Fruit fly (Drosophila melanogaster): Measurements from ENCODE around the gene CG9801.

CG9801 gene

dm6 chr3R:8746354-8746753 lies 1.1 kb downstream of the CG9801 start (continued):
- TF ChIP-seq chinmo (GFP tag; IDR thresholded peaks at IDR 0.05; ENCODE audit: partially characterized antibody) (no peak), ssp (GFP tag; IDR thresholded peaks at IDR 0.05) (peak; percentile 30; the same call in 1 of the 2 replicates), grn (GFP tag; optimal IDR thresholded peaks at IDR 0.05) (no peak), CG3281 (GFP tag; optimal IDR thresholded peaks at IDR 0.05) (peak; percentile 38), unpg (GFP tag; optimal IDR thresholded peaks at IDR 0.05) (peak; percentile 77), H2.0 (GFP tag; IDR thresholded peaks at IDR 0.05) (0 out of 2 replicates have a peak, but pooled peaks have one; percentile 30), crol (GFP tag; IDR thresholded peaks at IDR 0.05) (no peak), nom (GFP tag; optimal IDR thresholded peaks at IDR 0.05) (no peak), CG1602 (GFP tag; optimal IDR thresholded peaks at IDR 0.05) (peak; percentile 45), lbe (GFP tag; optimal IDR thresholded peaks at IDR 0.05) (no peak), CG12071 (GFP tag; optimal IDR thresholded peaks at IDR 0.05) (no peak), CG2129 (GFP tag; IDR thresholded peaks at IDR 0.05; ENCODE audit: partially characterized antibody) (no peak), onecut (GFP tag; IDR thresholded peaks at IDR 0.05) (peak; percentile 80; the same call in 1 of the 2 replicates), fd64A (GFP tag; optimal IDR thresholded peaks at IDR 0.05) (no peak), CG10267 (tag; optimal IDR thresholded peaks at IDR 0.05) (peak; percentile 62), HmgZ (tag; optimal IDR thresholded peaks at IDR 0.05) (peak; percentile 1), CG1603 (tag; optimal IDR thresholded peaks at IDR 0.05) (peak; percentile 35), CG6683 (GFP tag; optimal IDR thresholded peaks at IDR 0.05) (no peak), cg (GFP tag; optimal IDR thresholded peaks at IDR 0.05) (no peak), CG13123 (GFP tag; optimal IDR thresholded peaks at IDR 0.05) (peak; percentile 35), CG12659 (GFP tag; optimal IDR thresholded peaks at IDR 0.05) (peak; percentile 23), Sox100B (GFP tag; optimal IDR thresholded peaks at IDR 0.05) (peak; percentile 68), tna (GFP tag; IDR thresholded peaks at IDR 0.05; ENCODE audit: partially characterized antibody) (no peak), CG11093 (GFP tag; IDR thresholded peaks at IDR 0.05) (peak; percentile 54; the same call in 2 of the 3 replicates), Ssrp (tag; optimal IDR thresholded peaks at IDR 0.05) (peak; percentile 72), toy (GFP tag; IDR thresholded peaks at IDR 0.05) (no peak), sisA (GFP tag; IDR thresholded peaks at IDR 0.05) (peak; percentile 64; the same call in 1 of the 2 replicates), ATbp (GFP tag; optimal IDR thresholded peaks at IDR 0.05) (peak; percentile 37), Meics (GFP tag; optimal IDR thresholded peaks at IDR 0.05) (peak; percentile 46), Hr3 (GFP tag; optimal IDR thresholded peaks at IDR 0.05) (peak; percentile 49), tap (tag; optimal IDR thresholded peaks at IDR 0.05) (peak; percentile 37), bcd (GFP tag; optimal IDR thresholded peaks at IDR 0.05) (no peak), CG10147 (GFP tag; optimal IDR thresholded peaks at IDR 0.05) (peak; percentile 54), B-H1 (GFP tag; IDR thresholded peaks at IDR 0.05) (peak; percentile 31; the same call in 2 of the 3 replicates), CG7839 (tag; optimal IDR thresholded peaks at IDR 0.05) (peak; percentile 65), Oaz (GFP tag; IDR thresholded peaks at IDR 0.05) (no peak), ERR (GFP tag; optimal IDR thresholded peaks at IDR 0.05) (no peak), Atf-2 (GFP tag; optimal IDR thresholded peaks at IDR 0.05) (no peak), CG10274 (GFP tag; optimal IDR thresholded peaks at IDR 0.05) (no peak), CG32532 (GFP tag; IDR thresholded peaks at IDR 0.05) (peak; percentile 40; the same call in 1 of the 2 replicates), CG9609 (GFP tag; optimal IDR thresholded peaks at IDR 0.05) (no peak), D (optimal IDR thresholded peaks at IDR 0.05) (no peak), D (GFP tag; optimal IDR thresholded peaks at IDR 0.05) (peak; percentile 38), CG2889 (GFP tag; IDR thresholded peaks at IDR 0.05) (no peak), CG2202 (tag; optimal IDR thresholded peaks at IDR 0.05) (no peak), GATAe (GFP tag; conservative IDR thresholded peaks at IDR 0.05) (no peak), tin (GFP tag; optimal IDR thresholded peaks at IDR 0.05) (peak; percentile 64), wor (GFP tag; IDR thresholded peaks at IDR 0.05) (peak; percentile 46; the same call in 1 of the 2 replicates), dmrt99B (tag; optimal IDR thresholded peaks at IDR 0.05) (peak; percentile 76), otp (GFP tag; IDR thresholded peaks at IDR 0.05) (no peak), vvl (GFP tag; IDR thresholded peaks at IDR 0.05) (peak; percentile 73)
